Worm (Caenorhabditis elegans): ENCODE results near the gene vps-29.
A peak's percentile ranks its signal among the peaks of the same experiment; 100 is the strongest.

vps-29 gene

ce11 chrIII:10078151-10078550 lies 34.7 kb downstream of the vps-29 start, which contains the start of gene T16G12.9:
TSS of gene T16G12.9 (minus strand) at chrIII:10078251.
- TF ChIP-seq lin-32 (GFP tag; optimal IDR thresholded peaks at IDR 0.05) (no peak), unc-62 (GFP tag; optimal IDR thresholded peaks at IDR 0.05) (no peak), flh-1 (GFP tag; optimal IDR thresholded peaks at IDR 0.05) (no peak), cnd-1 (tag; optimal IDR thresholded peaks at IDR 0.05) (no peak), mls-2 (tag; optimal IDR thresholded peaks at IDR 0.05) (no peak), ztf-11 (tag; optimal IDR thresholded peaks at IDR 0.05) (no peak), elt-3 (tag; optimal IDR thresholded peaks at IDR 0.05) (no peak), sem-2 (GFP tag; optimal IDR thresholded peaks at IDR 0.05) (no peak), elt-1 (tag; optimal IDR thresholded peaks at IDR 0.05; ENCODE audit: borderline replicate concordance, insufficient read depth) (no peak), snpc-4 (tag; optimal IDR thresholded peaks at IDR 0.05) (no peak), mep-1 (tag; optimal IDR thresholded peaks at IDR 0.05) (no peak), zip-8 (tag; optimal IDR thresholded peaks at IDR 0.05) (no peak), ces-1 (GFP tag; optimal IDR thresholded peaks at IDR 0.05) (no peak)

- TF ChIP-seq elt-3 (tag; optimal IDR thresholded peaks at IDR 0.05) (no peak), ceh-43 (GFP tag; optimal IDR thresholded peaks at IDR 0.05) (no peak), tbx-8 (GFP tag; optimal IDR thresholded peaks at IDR 0.05) (no peak), snpc-4 (tag; optimal IDR thresholded peaks at IDR 0.05) (no peak), ztf-11 (tag; optimal IDR thresholded peaks at IDR 0.05) (no peak), lin-32 (GFP tag; optimal IDR thresholded peaks at IDR 0.05) (no peak), mls-2 (tag; optimal IDR thresholded peaks at IDR 0.05) (no peak), nhr-28 (tag; optimal IDR thresholded peaks at IDR 0.05) (no peak), drap-1 (GFP tag; optimal IDR thresholded peaks at IDR 0.05) (no peak), ces-1 (GFP tag; optimal IDR thresholded peaks at IDR 0.05) (no peak), nhr-12 (tag; optimal IDR thresholded peaks at IDR 0.05) (no peak), nhr-237 (tag; optimal IDR thresholded peaks at IDR 0.05) (no peak), hlh-1 (tag; optimal IDR thresholded peaks at IDR 0.05) (no peak), elt-1 (tag; optimal IDR thresholded peaks at IDR 0.05; ENCODE audit: borderline replicate concordance, insufficient read depth) (no peak), flh-1 (GFP tag; optimal IDR thresholded peaks at IDR 0.05) (no peak), blmp-1 (tag; optimal IDR thresholded peaks at IDR 0.05) (no peak), nhr-2 (tag; optimal IDR thresholded peaks at IDR 0.05) (no peak), sem-2 (GFP tag; optimal IDR thresholded peaks at IDR 0.05) (no peak)
Observed at ce11 chrIII:10076042-10076441, 36.8 kb downstream of the vps-29 start.

DNA sequence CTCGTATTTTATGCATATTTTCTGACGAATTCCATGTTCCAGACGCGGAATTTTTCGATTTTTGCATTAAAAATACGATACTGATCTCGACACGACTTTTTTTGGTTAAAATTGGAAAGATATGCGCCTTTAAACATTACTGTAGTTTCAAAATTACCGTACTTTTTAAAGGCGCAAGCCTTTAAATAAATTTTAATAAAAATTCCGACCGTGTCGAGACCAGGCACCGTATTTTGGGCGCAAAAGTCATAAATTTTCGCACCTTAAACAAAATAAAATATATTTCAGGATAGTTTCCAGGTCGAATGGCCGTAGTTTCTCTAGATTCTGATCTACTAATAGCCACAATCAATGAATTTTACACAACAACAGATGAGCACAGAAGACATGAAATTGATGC lies 43.6 kb downstream of the vps-29 start, which contains the start of gene T16G12.6:
Gene T16G12.6 (plus strand): TSS at position 301 of the 400 bp plus-strand sequence.
- TF ChIP-seq drap-1 (GFP tag; optimal IDR thresholded peaks at IDR 0.05) (no peak), flh-1 (GFP tag; optimal IDR thresholded peaks at IDR 0.05) (no peak), M03D4.4 (tag; optimal IDR thresholded peaks at IDR 0.05) (no peak), ceh-39 (tag; optimal IDR thresholded peaks at IDR 0.05) (no peak), hlh-1 (tag; optimal IDR thresholded peaks at IDR 0.05) (no peak), unc-39 (tag; optimal IDR thresholded peaks at IDR 0.05) (no peak), mep-1 (tag; optimal IDR thresholded peaks at IDR 0.05) (no peak), sem-2 (GFP tag; optimal IDR thresholded peaks at IDR 0.05) (no peak), tbx-8 (GFP tag; optimal IDR thresholded peaks at IDR 0.05) (no peak), ces-1 (GFP tag; optimal IDR thresholded peaks at IDR 0.05) (no peak), mab-5 (tag; optimal IDR thresholded peaks at IDR 0.05) (no peak), mls-2 (tag; optimal IDR thresholded peaks at IDR 0.05) (no peak), pha-4 (tag; optimal IDR thresholded peaks at IDR 0.05) (no peak), cnd-1 (tag; optimal IDR thresholded peaks at IDR 0.05) (no peak)

DNA sequence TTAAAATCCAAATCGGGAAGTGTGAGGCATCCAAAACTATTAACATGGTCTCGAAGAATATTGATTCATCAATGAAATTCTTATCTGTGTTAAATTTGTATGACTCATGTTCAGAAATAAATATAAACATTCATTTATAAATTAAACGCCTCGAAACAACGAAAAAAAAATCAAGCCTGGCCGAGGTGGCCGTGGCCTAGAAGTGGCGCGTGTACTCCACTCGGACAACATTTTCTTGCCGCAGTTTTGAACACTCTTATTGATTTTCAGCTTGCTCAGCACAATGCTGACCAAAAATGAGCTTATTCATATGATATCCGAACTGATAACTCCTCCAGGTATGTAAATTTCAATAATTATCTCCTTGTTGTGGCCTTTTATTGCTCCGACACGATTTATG lies 48.7 kb downstream of the vps-29 start, which contains the start of gene ekl-6:
Gene ekl-6 (plus strand): TSS at position 265 of the 400 bp plus-strand sequence.
- TF ChIP-seq blmp-1 (tag; optimal IDR thresholded peaks at IDR 0.05) (no peak), pha-4 (tag; optimal IDR thresholded peaks at IDR 0.05) (no peak), zip-8 (tag; optimal IDR thresholded peaks at IDR 0.05) (no peak), cnd-1 (tag; optimal IDR thresholded peaks at IDR 0.05) (peak; percentile 4), mls-2 (tag; optimal IDR thresholded peaks at IDR 0.05) (no peak), nhr-2 (tag; optimal IDR thresholded peaks at IDR 0.05) (no peak), ceh-39 (tag; optimal IDR thresholded peaks at IDR 0.05) (no peak), unc-62 (GFP tag; optimal IDR thresholded peaks at IDR 0.05) (no peak), flh-1 (GFP tag; optimal IDR thresholded peaks at IDR 0.05) (no peak), sptf-1 (tag; optimal IDR thresholded peaks at IDR 0.05) (peak; percentile 5), elt-3 (tag; optimal IDR thresholded peaks at IDR 0.05) (no peak), unc-120 (tag; optimal IDR thresholded peaks at IDR 0.05; ENCODE audit: poor library complexity, severe bottlenecking) (no peak), mep-1 (tag; optimal IDR thresholded peaks at IDR 0.05) (no peak), ham-2 (GFP tag; optimal IDR thresholded peaks at IDR 0.05) (no peak)
